Worm (Caenorhabditis elegans): ENCODE results near the gene C09F12.2.

C09F12.2 gene

ce11 chrX:11033952-11034287, 19.8 kb upstream of the C09F12.2 start:
- no peak for TF ChIP-seq W03F9.2 (tag; optimal IDR thresholded peaks at IDR 0.05)
- no peak for TF ChIP-seq dao-5 (tag; optimal IDR thresholded peaks at IDR 0.05)
- TF ChIP-seq him-1 (tag; optimal IDR thresholded peaks at IDR 0.05): no peak

- TF ChIP-seq W03F9.2 (tag; optimal IDR thresholded peaks at IDR 0.05) (no peak), dao-5 (tag; optimal IDR thresholded peaks at IDR 0.05) (no peak), him-1 (tag; optimal IDR thresholded peaks at IDR 0.05) (peak; percentile 54)
These were observed 19.1 kb upstream of the C09F12.2 start for ce11 chrX:11034430-11035117.

ce11 chrX:11035563-11035962, 18.2 kb upstream of the C09F12.2 start:
- TF ChIP-seq dao-5 (tag; optimal IDR thresholded peaks at IDR 0.05) (no peak), W03F9.2 (tag; optimal IDR thresholded peaks at IDR 0.05) (no peak), him-1 (tag; optimal IDR thresholded peaks at IDR 0.05) (no peak)

ce11 chrX:11036114-11037087, 17.3 kb upstream of the C09F12.2 start:
- no peak for TF ChIP-seq W03F9.2 (tag; optimal IDR thresholded peaks at IDR 0.05)
- no peak for TF ChIP-seq him-1 (tag; optimal IDR thresholded peaks at IDR 0.05)
- no peak for TF ChIP-seq dao-5 (tag; optimal IDR thresholded peaks at IDR 0.05)

- TF ChIP-seq him-1 (tag; optimal IDR thresholded peaks at IDR 0.05): no peak
- no peak for TF ChIP-seq W03F9.2 (tag; optimal IDR thresholded peaks at IDR 0.05)
- no peak for TF ChIP-seq dao-5 (tag; optimal IDR thresholded peaks at IDR 0.05)
These were observed 15.5 kb upstream of the C09F12.2 start for ce11 chrX:11038221-11038620.

- TF ChIP-seq dao-5 (tag; optimal IDR thresholded peaks at IDR 0.05) (no peak), W03F9.2 (tag; optimal IDR thresholded peaks at IDR 0.05) (no peak)
These were observed 10.9 kb upstream of the C09F12.2 start, which contains the start of gene C09F12.3 for ce11 chrX:11042777-11043176. TSS of gene C09F12.3 (minus strand) at chrX:11042877.

- TF ChIP-seq him-1 (tag; optimal IDR thresholded peaks at IDR 0.05) (no peak), W03F9.2 (tag; optimal IDR thresholded peaks at IDR 0.05) (no peak), dao-5 (tag; optimal IDR thresholded peaks at IDR 0.05) (no peak)
These were observed 6.5 kb upstream of the C09F12.2 start, which contains the start of gene clc-1 for ce11 chrX:11047183-11047582. TSS of gene clc-1 (plus strand) at chrX:11047446.

- no peak for TF ChIP-seq W03F9.2 (tag; optimal IDR thresholded peaks at IDR 0.05)
- TF ChIP-seq him-1 (tag; optimal IDR thresholded peaks at IDR 0.05): no peak
- TF ChIP-seq dao-5 (tag; optimal IDR thresholded peaks at IDR 0.05): no peak
These were observed 3.4 kb upstream of the C09F12.2 start for ce11 chrX:11050335-11050734.

- no peak for TF ChIP-seq him-1 (tag; optimal IDR thresholded peaks at IDR 0.05)
These were observed 3.3 kb downstream of the C09F12.2 start, which contains the start of gene lpr-3 for ce11 chrX:11057028-11057427. TSS of gene lpr-3 (plus strand) at chrX:11057401.

ce11 chrX:11059744-11060143, 6.0 kb downstream of the C09F12.2 start, which contains the start of gene lpr-6:
TSS of gene lpr-6 (plus strand) at chrX:11059994.
- no peak for TF ChIP-seq him-1 (tag; optimal IDR thresholded peaks at IDR 0.05)
- TF ChIP-seq W03F9.2 (tag; optimal IDR thresholded peaks at IDR 0.05): no peak
- no peak for TF ChIP-seq dao-5 (tag; optimal IDR thresholded peaks at IDR 0.05)

ce11 chrX:11060940-11061339, 7.2 kb downstream of the C09F12.2 start:
- TF ChIP-seq W03F9.2 (tag; optimal IDR thresholded peaks at IDR 0.05): no peak
- no peak for TF ChIP-seq him-1 (tag; optimal IDR thresholded peaks at IDR 0.05)
- no peak for TF ChIP-seq dao-5 (tag; optimal IDR thresholded peaks at IDR 0.05)

- TF ChIP-seq dao-5 (tag; optimal IDR thresholded peaks at IDR 0.05) (no peak), him-1 (tag; optimal IDR thresholded peaks at IDR 0.05) (no peak), W03F9.2 (tag; optimal IDR thresholded peaks at IDR 0.05) (no peak)
These were observed 8.2 kb downstream of the C09F12.2 start, which contains the start of gene lpr-5 for ce11 chrX:11061904-11062303. TSS of gene lpr-5 (plus strand) at chrX:11062123.

ce11 chrX:11064799-11065198, 11.1 kb downstream of the C09F12.2 start, which contains the start of gene lpr-4:
TSS of gene lpr-4 (plus strand) at chrX:11065126.
- TF ChIP-seq dao-5 (tag; optimal IDR thresholded peaks at IDR 0.05) (no peak), W03F9.2 (tag; optimal IDR thresholded peaks at IDR 0.05) (no peak), him-1 (tag; optimal IDR thresholded peaks at IDR 0.05) (no peak)

ce11 chrX:11067256-11067655, 13.5 kb downstream of the C09F12.2 start:
- no peak for TF ChIP-seq him-1 (tag; optimal IDR thresholded peaks at IDR 0.05)
- no peak for TF ChIP-seq W03F9.2 (tag; optimal IDR thresholded peaks at IDR 0.05)
- no peak for TF ChIP-seq dao-5 (tag; optimal IDR thresholded peaks at IDR 0.05)
